Worm (Caenorhabditis elegans) whole organism, L1 larva: ENCODE results near the gene Y75B7AL.2.

Source experiments
- C16A3.4 ChIP-seq: fragments of 150-350 bp; optimal IDR thresholded peaks from 2 replicates; lab custom pipeline; 2014; ENCODE audit warnings: missing biosample characterization, missing genetic modification characterization
- elt-3 ChIP-seq, 6 experiments: fragments of 150-350 bp in 1 of 6; sonication (generic microtip); optimal IDR thresholded peaks; 2 replicates each; lab custom pipeline; 2017 to 2018; ENCODE audit warnings: missing biosample characterization in 6 of 6, missing genetic modification characterization in 6 of 6, inconsistent platforms in 1 of 6
- lin-15B ChIP-seq: fragments of 150-350 bp; sonication (generic microtip); optimal IDR thresholded peaks from 3 replicates; lab custom pipeline; 2014; ENCODE audit warnings: missing biosample characterization, missing genetic modification characterization
- lsy-2 ChIP-seq, 2 experiments: fragments of 150-350 bp; optimal IDR thresholded peaks; 2 replicates each; lab custom pipeline; 2014; ENCODE audit warnings: missing biosample characterization in 2 of 2, missing genetic modification characterization in 2 of 2
- mdl-1 ChIP-seq, 2 experiments: fragments of 150-350 bp; optimal IDR thresholded peaks; 2 replicates each; lab custom pipeline; 2014 to 2017; ENCODE audit warnings: missing biosample characterization in 2 of 2, missing genetic modification characterization in 2 of 2, inconsistent platforms in 1 of 2
- nhr-76 ChIP-seq: sonication (generic microtip); optimal IDR thresholded peaks from 2 replicates; lab custom pipeline; 2017; ENCODE audit warnings: missing biosample characterization, missing genetic modification characterization
- snpc-4 ChIP-seq: fragments of 150-350 bp; optimal IDR thresholded peaks from 2 replicates; lab custom pipeline; 2014; ENCODE audit warnings: missing biosample characterization, missing genetic modification characterization
- unc-62 ChIP-seq: fragments of 150-350 bp; optimal IDR thresholded peaks from 2 replicates; lab custom pipeline; 2014; ENCODE audit warnings: missing biosample characterization, missing genetic modification reagents, missing genetic modification characterization
- zag-1 ChIP-seq: fragments of 150-350 bp; optimal IDR thresholded peaks from 2 replicates; lab custom pipeline; 2014; ENCODE audit warnings: missing biosample characterization, missing genetic modification characterization

DNA sequence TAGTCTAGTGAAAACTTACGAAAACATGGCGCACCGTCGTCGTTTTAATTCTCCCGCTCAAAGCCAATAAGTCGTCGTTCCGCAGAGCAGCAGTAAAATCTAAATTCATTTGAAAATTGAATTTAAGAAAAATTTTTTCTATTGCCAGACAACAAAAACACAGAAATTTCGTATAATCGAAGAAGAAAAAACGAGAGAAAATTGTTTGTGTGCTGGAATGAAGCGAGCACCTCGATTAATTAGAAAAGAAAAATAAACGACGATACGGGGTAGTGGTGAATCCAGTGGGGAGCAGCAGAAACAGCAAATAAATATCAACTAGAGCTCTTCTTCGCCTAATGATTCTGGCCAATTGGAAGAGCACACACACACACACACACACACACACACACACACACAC lies 13.0 kb upstream of the Y75B7AL.2 start, which contains the start of gene snt-3:
- TF ChIP-seq zag-1 (tag; lab: Kevin White, UChicago), result no peak
- no peak for TF ChIP-seq mdl-1 (tag; optimal IDR thresholded peaks at IDR 0.05; lab: Kevin White, UChicago)
- TF ChIP-seq elt-3 (tag; optimal IDR thresholded peaks at IDR 0.05; lab: Kevin White, UChicago), result no peak
- no peak for TF ChIP-seq snpc-4 (tag; lab: Kevin White, UChicago)
- TF ChIP-seq C16A3.4 (tag; lab: Kevin White, UChicago), result no peak
- TF ChIP-seq nhr-76 (tag; lab: Kevin White, UChicago), result no peak
- TF ChIP-seq unc-62 (GFP tag; lab: Kevin White, UChicago), result no peak
- no peak for TF ChIP-seq lin-15B (tag; lab: Kevin White, UChicago)
- no peak for TF ChIP-seq lsy-2 (tag; optimal IDR thresholded peaks at IDR 0.05; lab: Kevin White, UChicago)
